Worm (Caenorhabditis elegans): ENCODE results near the gene phf-10.
A peak's percentile ranks its signal among the peaks of the same experiment; 100 is the strongest.

The phf-10 gene

DNA sequence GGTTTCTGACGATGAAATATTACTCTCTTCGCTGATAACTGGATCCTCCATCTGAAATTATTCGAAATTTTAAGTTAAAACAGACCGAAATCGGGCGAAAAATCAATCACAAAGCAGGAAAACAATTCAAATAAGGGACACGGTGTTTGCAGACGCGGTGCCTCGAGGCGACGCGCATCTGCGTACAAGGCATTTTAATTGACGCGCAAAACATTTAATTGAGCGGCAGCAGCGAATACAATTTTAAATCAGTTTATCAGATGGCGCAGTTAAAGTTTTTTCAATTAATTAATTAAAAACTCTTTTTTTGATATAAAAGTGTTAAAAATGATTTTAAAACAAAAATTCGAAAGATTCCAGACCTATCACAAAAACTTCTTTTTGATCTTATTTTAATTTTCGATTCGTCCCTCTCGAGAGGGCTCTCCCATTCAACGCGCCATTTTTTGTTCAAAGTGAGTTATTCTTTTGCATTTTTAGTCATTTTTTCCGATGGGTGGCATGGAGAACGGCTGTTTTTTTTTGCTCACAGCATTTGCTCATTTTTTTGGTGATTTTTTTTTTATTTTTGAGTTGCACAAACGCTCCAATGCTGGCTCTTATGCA is at the start of gene phf-10:
phf-10 (minus strand) TSS at position 81 of the 606 bp plus-strand sequence.
- peak; percentile 2 for TF ChIP-seq elt-2 (tag; optimal IDR thresholded peaks at IDR 0.05)
- no peak for TF ChIP-seq lin-39 (tag; optimal IDR thresholded peaks at IDR 0.05)
- TF ChIP-seq nhr-77 (tag; optimal IDR thresholded peaks at IDR 0.05): no peak
- peak; percentile 59 for TF ChIP-seq hmg-11 (tag; optimal IDR thresholded peaks at IDR 0.05)
- TF ChIP-seq jun-1 (tag; optimal IDR thresholded peaks at IDR 0.05): no peak
- no peak for TF ChIP-seq nhr-25 (tag; optimal IDR thresholded peaks at IDR 0.05)
- no peak for TF ChIP-seq nhr-43 (tag; optimal IDR thresholded peaks at IDR 0.05; ENCODE audit: poor library complexity, severe bottlenecking)
- TF ChIP-seq pha-4 (tag; optimal IDR thresholded peaks at IDR 0.05): peak; percentile 3
- TF ChIP-seq nfya-1 (tag; optimal IDR thresholded peaks at IDR 0.05; ENCODE audit: insufficient read depth): peak; percentile 25
- TF ChIP-seq nhr-11 (tag; optimal IDR thresholded peaks at IDR 0.05): no peak
- no peak for TF ChIP-seq elt-3 (tag; optimal IDR thresholded peaks at IDR 0.05)
- no peak for TF ChIP-seq ceh-28 (tag; optimal IDR thresholded peaks at IDR 0.05)

ce11 chrV:360068-360467 is 48.7 kb upstream of the phf-10 start:
- TF ChIP-seq nhr-43 (tag; optimal IDR thresholded peaks at IDR 0.05; ENCODE audit: poor library complexity, severe bottlenecking) (no peak), lsy-12 (tag; optimal IDR thresholded peaks at IDR 0.05) (no peak), egl-27 (tag; optimal IDR thresholded peaks at IDR 0.05) (no peak), nfya-1 (tag; optimal IDR thresholded peaks at IDR 0.05; ENCODE audit: insufficient read depth) (no peak), nhr-28 (tag; optimal IDR thresholded peaks at IDR 0.05) (no peak), unc-39 (tag; optimal IDR thresholded peaks at IDR 0.05) (no peak), aly-2 (tag; optimal IDR thresholded peaks at IDR 0.05) (no peak), nhr-25 (tag; optimal IDR thresholded peaks at IDR 0.05) (no peak), ZK546.5 (tag; optimal IDR thresholded peaks at IDR 0.05) (no peak), nhr-67 (tag; optimal IDR thresholded peaks at IDR 0.05) (no peak), jun-1 (tag; optimal IDR thresholded peaks at IDR 0.05) (no peak), zag-1 (tag; optimal IDR thresholded peaks at IDR 0.05) (no peak), daf-12 (tag; optimal IDR thresholded peaks at IDR 0.05) (no peak), fkh-10 (GFP tag; optimal IDR thresholded peaks at IDR 0.05) (no peak), sea-2 (GFP tag; optimal IDR thresholded peaks at IDR 0.05) (no peak), ceh-82 (tag; optimal IDR thresholded peaks at IDR 0.05) (no peak), ztf-11 (tag; optimal IDR thresholded peaks at IDR 0.05) (no peak), hmg-11 (tag; optimal IDR thresholded peaks at IDR 0.05) (no peak)

DNA sequence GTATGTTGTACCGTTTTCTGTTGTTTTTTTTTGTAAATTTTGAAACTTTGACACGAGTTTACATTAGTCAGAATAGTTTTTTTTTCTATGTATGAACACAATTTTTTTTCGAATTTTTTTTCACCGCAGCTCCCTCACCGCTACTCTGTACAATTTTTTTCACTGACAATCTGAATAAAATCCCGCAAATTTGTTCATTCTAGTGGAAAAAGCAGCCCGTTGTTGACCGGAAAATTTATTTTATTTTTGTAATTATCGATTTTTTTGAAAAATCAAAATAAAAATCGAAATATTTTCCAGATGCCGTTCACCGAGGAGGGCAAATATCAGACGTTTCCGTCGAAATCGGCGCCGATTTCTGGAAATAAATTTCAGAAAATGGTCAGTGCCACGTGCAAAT is 48.1 kb upstream of the phf-10 start, which contains the start of gene T22H9.1:
T22H9.1 (plus strand) TSS at position 301 of the 400 bp plus-strand sequence.
- TF ChIP-seq ama-1 (optimal IDR thresholded peaks at IDR 0.05): peak; percentile 1
- TF ChIP-seq nhr-77 (tag; optimal IDR thresholded peaks at IDR 0.05): no peak

DNA sequence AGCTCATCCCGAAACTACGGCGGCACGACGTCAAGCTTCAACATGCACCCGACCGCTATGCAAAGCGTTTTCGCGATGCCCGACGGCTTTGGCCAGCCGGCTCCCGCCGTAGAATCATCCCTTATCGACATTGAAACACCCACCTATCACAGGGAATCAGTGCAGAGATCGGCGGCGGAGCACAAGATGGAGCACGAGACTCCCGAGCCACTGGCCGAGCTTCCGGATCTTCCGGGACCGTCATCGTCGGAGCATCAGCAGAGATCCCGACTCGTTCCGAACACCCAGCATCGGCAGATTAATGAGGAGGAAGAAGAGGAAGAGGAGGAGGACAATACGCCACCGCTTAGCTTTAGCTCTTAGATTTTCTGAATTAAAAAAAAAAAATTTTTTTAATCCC is 47.1 kb upstream of the phf-10 start:
- TF ChIP-seq nhr-28 (tag; optimal IDR thresholded peaks at IDR 0.05) (no peak), skn-1 (tag; optimal IDR thresholded peaks at IDR 0.05) (no peak), hmg-11 (tag; optimal IDR thresholded peaks at IDR 0.05) (no peak), ceh-82 (tag; optimal IDR thresholded peaks at IDR 0.05) (no peak), unc-39 (tag; optimal IDR thresholded peaks at IDR 0.05) (no peak)

- TF ChIP-seq nhr-12 (tag; optimal IDR thresholded peaks at IDR 0.05) (no peak), lin-15B (tag; optimal IDR thresholded peaks at IDR 0.05) (no peak), nfya-1 (tag; optimal IDR thresholded peaks at IDR 0.05; ENCODE audit: insufficient read depth) (peak; percentile 93)
Observed at ce11 chrV:356959-357702, 45.8 kb upstream of the phf-10 start.

DNA sequence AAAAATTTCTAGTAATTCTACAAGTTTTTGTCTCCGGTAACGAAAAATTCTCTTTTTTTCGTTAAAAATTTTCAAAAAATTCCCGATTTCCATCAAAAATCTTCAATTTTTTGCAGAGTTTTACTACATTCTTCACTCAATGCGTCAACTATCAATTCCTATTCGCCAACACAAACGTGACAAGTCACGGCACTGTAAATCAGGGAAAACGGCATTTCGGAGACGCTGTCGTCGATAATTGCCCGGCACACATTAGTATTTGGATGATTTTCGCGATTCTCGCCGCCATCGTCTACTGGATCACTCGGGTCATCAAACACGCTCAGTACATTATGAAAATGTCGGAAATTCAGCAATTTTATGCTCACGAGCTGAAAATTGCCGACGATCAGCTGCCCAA is 40.4 kb upstream of the phf-10 start:
- TF ChIP-seq nhr-76 (tag; optimal IDR thresholded peaks at IDR 0.05) (no peak), R02D3.7 (tag; optimal IDR thresholded peaks at IDR 0.05) (no peak), zag-1 (tag; optimal IDR thresholded peaks at IDR 0.05) (no peak), eor-1 (tag; optimal IDR thresholded peaks at IDR 0.05) (no peak), ztf-4 (tag; optimal IDR thresholded peaks at IDR 0.05) (no peak), ama-1 (optimal IDR thresholded peaks at IDR 0.05) (no peak), nhr-23 (tag; optimal IDR thresholded peaks at IDR 0.05) (no peak), elt-1 (tag; optimal IDR thresholded peaks at IDR 0.05) (no peak), ztf-11 (tag; optimal IDR thresholded peaks at IDR 0.05) (no peak), nhr-67 (tag; optimal IDR thresholded peaks at IDR 0.05) (no peak), jun-1 (tag; optimal IDR thresholded peaks at IDR 0.05) (no peak), nfya-1 (tag; optimal IDR thresholded peaks at IDR 0.05; ENCODE audit: insufficient read depth) (no peak), elt-2 (tag; optimal IDR thresholded peaks at IDR 0.05) (no peak), tbx-2 (tag; optimal IDR thresholded peaks at IDR 0.05) (no peak)

All from whole organism, L3 larva.